Worm (Caenorhabditis elegans): ENCODE results near the gene rpl-7A.

DNA sequence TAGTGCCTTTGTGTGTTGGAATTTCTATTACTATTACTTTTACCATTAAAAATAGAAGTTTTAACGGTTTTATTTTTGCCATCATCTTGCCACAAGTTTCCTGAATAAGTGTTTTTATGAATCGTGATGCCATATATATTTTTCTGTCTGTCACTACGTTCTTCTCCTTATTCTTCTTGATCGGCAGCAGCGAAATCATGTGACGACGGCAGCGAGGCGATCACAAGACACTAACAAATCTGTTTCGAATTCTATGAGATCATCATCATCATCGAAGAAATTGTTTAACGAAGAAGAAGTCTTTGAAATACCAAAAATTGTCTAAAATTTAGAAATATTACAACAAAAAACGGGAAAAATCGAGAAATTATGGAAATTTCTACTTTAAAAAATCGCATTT is 12.0 kb upstream of the rpl-7A start:
- no peak for TF ChIP-seq W03F9.2 (tag; optimal IDR thresholded peaks at IDR 0.05)
- no peak for TF ChIP-seq him-1 (tag; optimal IDR thresholded peaks at IDR 0.05)
